Worm (Caenorhabditis elegans): ENCODE data around the gene sra-38.

- TF ChIP-seq blmp-1 (tag; optimal IDR thresholded peaks at IDR 0.05) (no peak), fos-1 (tag; optimal IDR thresholded peaks at IDR 0.05) (no peak), mef-2 (tag; optimal IDR thresholded peaks at IDR 0.05) (no peak), unc-62 (GFP tag; optimal IDR thresholded peaks at IDR 0.05) (no peak), nhr-11 (tag; optimal IDR thresholded peaks at IDR 0.05) (no peak)
Observed at ce11 chrX:13881760-13882369, 18.1 kb downstream of the sra-38 start.

Measured in whole organism, L1 larva.